Fruit fly (Drosophila melanogaster) whole organism, pupa: ENCODE measurements around the gene rictor.

Source experiments
- CG10348 ChIP-seq: fragments of 200-800 bp; sonication (Bioruptor generic); IDR thresholded peaks from 2 replicates; pipeline ENCODE4 v1.3.6; 2022; ENCODE audit warnings: missing biosample characterization, missing genetic modification characterization
- CG13204 ChIP-seq: fragments of 200-800 bp; sonication (Bioruptor generic); optimal IDR thresholded peaks from 2 replicates; lab custom pipeline; 2018; ENCODE audit warnings: missing biosample characterization, mild to moderate bottlenecking, missing genetic modification characterization, moderate library complexity
- CG14655 ChIP-seq: fragments of 200-800 bp; sonication (Bioruptor generic); optimal IDR thresholded peaks from 3 replicates; lab custom pipeline; 2017; ENCODE audit warnings: mild to moderate bottlenecking, missing biosample characterization, missing genetic modification reagents, missing genetic modification characterization
- CG15710 ChIP-seq: fragments of 200-800 bp; sonication (Bioruptor generic); optimal IDR thresholded peaks from 2 replicates; lab custom pipeline; 2018; ENCODE audit warnings: missing biosample characterization, mild to moderate bottlenecking, missing genetic modification characterization, moderate library complexity
- CG17806 ChIP-seq: fragments of 200-800 bp; sonication (Bioruptor generic); optimal IDR thresholded peaks from 2 replicates; lab custom pipeline; 2018; ENCODE audit warnings: missing biosample characterization, mild to moderate bottlenecking, missing genetic modification characterization, moderate library complexity
- CG32121 ChIP-seq: fragments of 200-800 bp; sonication (Bioruptor generic); IDR thresholded peaks from 2 replicates; pipeline ENCODE4 v1.3.6; 2022; ENCODE audit warnings: missing biosample characterization, missing genetic modification characterization
- CG34367 ChIP-seq: fragments of 200-800 bp; sonication (Bioruptor generic); optimal IDR thresholded peaks from 2 replicates; lab custom pipeline; 2018; ENCODE audit warnings: missing biosample characterization, mild to moderate bottlenecking, missing genetic modification characterization
- CG4496 ChIP-seq: fragments of 200-800 bp; sonication (Bioruptor generic); IDR thresholded peaks from 3 replicates; pipeline ENCODE4 v1.3.6; 2022; ENCODE audit warnings: missing biosample characterization, missing genetic modification characterization
- CG8159 ChIP-seq: fragments of 200-800 bp; sonication (Bioruptor generic); optimal IDR thresholded peaks from 3 replicates; lab custom pipeline; 2018; ENCODE audit warnings: missing biosample characterization, mild to moderate bottlenecking, missing genetic modification characterization, moderate library complexity
- CG9948 ChIP-seq: fragments of 200-800 bp; sonication (Bioruptor generic); optimal IDR thresholded peaks from 2 replicates; lab custom pipeline; 2018; ENCODE audit warnings: missing biosample characterization, mild to moderate bottlenecking, missing genetic modification characterization, moderate library complexity
- Ets98B ChIP-seq: fragments of 200-800 bp; sonication (Bioruptor generic); IDR thresholded peaks from 2 replicates; pipeline ENCODE4 v1.3.6; 2022; ENCODE audit warnings: missing biosample characterization, missing genetic modification characterization
- Snoo ChIP-seq: fragments of 200-800 bp; sonication (Bioruptor generic); optimal IDR thresholded peaks from 3 replicates; lab custom pipeline; 2017; ENCODE audit warnings: missing biosample characterization, mild to moderate bottlenecking, missing genetic modification characterization, inconsistent platforms
- gl ChIP-seq: fragments of 200-800 bp; sonication (Bioruptor generic); optimal IDR thresholded peaks from 2 replicates; lab custom pipeline; 2018; ENCODE audit warnings: missing biosample characterization, mild to moderate bottlenecking, missing genetic modification characterization

dm6 chrX:19261071-19261470, at the start of gene rictor:
- TF ChIP-seq Snoo (tag; lab: Kevin White, UChicago) (no peak), CG34367 (tag; lab: Kevin White, UChicago) (no peak), CG15710 (tag; lab: Kevin White, UChicago) (no peak), CG14655 (GFP tag; lab: Kevin White, UChicago) (no peak), CG17806 (tag; lab: Kevin White, UChicago) (no peak), CG4496 (GFP tag; lab: Robert Waterston, UW) (no peak), CG8159 (tag; lab: Kevin White, UChicago) (no peak), Ets98B (GFP tag; lab: Robert Waterston, UW) (no peak), CG10348 (GFP tag; lab: Robert Waterston, UW) (no peak), CG9948 (tag; lab: Kevin White, UChicago) (no peak), gl (no peak), CG13204 (no peak), CG32121 (GFP tag; lab: Robert Waterston, UW) (no peak)
